Fruit fly (Drosophila melanogaster) Kc167 (cell line): Measurements from ENCODE around the gene CG42327.

ENCODE experiments used
- Sin3A ChIP-seq: fragments of >200 bp; optimal IDR thresholded peaks from 2 replicates; lab custom pipeline; 2018; ENCODE audit warnings: missing external identifiers
- psq ChIP-seq: fragments of >200 bp; optimal IDR thresholded peaks from 2 replicates; lab custom pipeline; 2017; ENCODE audit warnings: missing external identifiers
- ttk ChIP-seq: sonication (Bioruptor generic); optimal IDR thresholded peaks from 2 replicates; lab custom pipeline; 2017; ENCODE audit warnings: missing external identifiers

DNA sequence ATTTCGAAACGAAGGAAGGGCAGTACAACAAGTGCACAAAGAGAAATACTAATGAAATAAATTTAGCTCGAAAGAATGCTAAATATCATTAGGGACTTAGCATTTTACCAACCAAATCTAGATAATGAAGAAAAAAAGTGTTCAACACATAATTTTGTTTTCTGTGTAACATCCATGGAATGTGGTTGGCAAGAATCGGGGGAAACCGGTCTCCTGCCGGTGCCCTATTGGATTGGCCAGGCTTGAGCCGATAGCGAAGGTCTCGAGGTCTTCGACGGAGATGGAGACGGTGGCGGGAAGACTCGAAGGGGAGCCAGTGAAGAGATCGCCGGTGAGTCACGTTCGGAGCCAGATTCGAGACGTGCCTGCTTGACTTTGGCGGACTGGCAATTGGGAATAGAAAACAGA lies 1.8 kb downstream of the CG42327 start:
- TF ChIP-seq ttk (lab: Kevin White, UChicago) (no peak), psq (lab: Kevin White, UChicago) (no peak), Sin3A (lab: Kevin White, UChicago) (no peak)
